Fruit fly (Drosophila melanogaster) whole organism, prepupa: ENCODE data around the gene wts.

Experiments
- Blimp-1 ChIP-seq: fragments of 200-800 bp; sonication (Bioruptor generic); optimal IDR thresholded peaks from 3 replicates; lab custom pipeline; 2017; ENCODE audit warnings: missing biosample characterization, missing genetic modification characterization, mild to moderate bottlenecking, moderate library complexity, missing genetic modification reagents
- CG10631 ChIP-seq: fragments of 200-800 bp; sonication (Bioruptor generic); optimal IDR thresholded peaks from 2 replicates; lab custom pipeline; 2016; ENCODE audit warnings: missing biosample characterization, missing genetic modification characterization
- CG10669 ChIP-seq: fragments of 200-800 bp; sonication (Bioruptor generic); optimal IDR thresholded peaks from 3 replicates; lab custom pipeline; 2018; ENCODE audit warnings: missing biosample characterization, mild to moderate bottlenecking, missing genetic modification characterization, moderate library complexity
- CG11762 ChIP-seq: fragments of 200-800 bp; sonication (Bioruptor generic); optimal IDR thresholded peaks from 3 replicates; lab custom pipeline; 2016; ENCODE audit warnings: missing biosample characterization, missing genetic modification characterization; ENCODE audit not compliant: insufficient read depth
- CG11902 ChIP-seq: fragments of 200-800 bp; sonication (Bioruptor generic); optimal IDR thresholded peaks from 3 replicates; lab custom pipeline; 2016; ENCODE audit warnings: missing biosample characterization, missing genetic modification characterization
- CG15336 ChIP-seq: fragments of 200-800 bp; sonication (Bioruptor generic); IDR thresholded peaks from 2 replicates; pipeline ENCODE4 v1.3.6; 2022; ENCODE audit warnings: missing biosample characterization, missing genetic modification characterization
- CG1621 ChIP-seq: fragments of 200-800 bp; sonication (Bioruptor generic); optimal IDR thresholded peaks from 3 replicates; lab custom pipeline; 2018; ENCODE audit warnings: missing biosample characterization, mild to moderate bottlenecking, missing genetic modification characterization
- CG16779 ChIP-seq: fragments of 200-800 bp; sonication (Bioruptor generic); optimal IDR thresholded peaks from 3 replicates; lab custom pipeline; 2017; ENCODE audit warnings: missing biosample characterization, mild to moderate bottlenecking, missing genetic modification characterization
- CG3032 ChIP-seq: fragments of 200-800 bp; optimal IDR thresholded peaks from 2 replicates; lab custom pipeline; 2019; ENCODE audit warnings: missing biosample characterization, mild to moderate bottlenecking, missing genetic modification characterization, moderate library complexity
- CG31627 ChIP-seq: fragments of 200-800 bp; sonication (Bioruptor generic); optimal IDR thresholded peaks from 3 replicates; lab custom pipeline; 2016; ENCODE audit warnings: missing biosample characterization, missing genetic modification characterization
- CG32006 ChIP-seq: fragments of 200-800 bp; sonication (Bioruptor generic); optimal IDR thresholded peaks from 3 replicates; lab custom pipeline; 2017; ENCODE audit warnings: missing biosample characterization, mild to moderate bottlenecking, missing genetic modification characterization
- CG34406 ChIP-seq: fragments of 200-800 bp; sonication (Bioruptor generic); optimal IDR thresholded peaks from 3 replicates; lab custom pipeline; 2016; ENCODE audit warnings: missing biosample characterization, missing genetic modification characterization
- CG3919 ChIP-seq: fragments of 200-800 bp; sonication (Bioruptor generic); optimal IDR thresholded peaks from 3 replicates; lab custom pipeline; 2016; ENCODE audit warnings: missing biosample characterization, missing genetic modification characterization
- CG6276 ChIP-seq: fragments of 200-800 bp; sonication (Bioruptor generic); optimal IDR thresholded peaks from 2 replicates; lab custom pipeline; 2017; ENCODE audit warnings: missing biosample characterization, mild to moderate bottlenecking, missing genetic modification characterization
- CG6792 ChIP-seq: fragments of 200-800 bp; sonication (Bioruptor generic); optimal IDR thresholded peaks from 3 replicates; lab custom pipeline; 2016; ENCODE audit warnings: missing biosample characterization, missing genetic modification characterization
- CG6808 ChIP-seq: fragments of 200-800 bp; sonication (Bioruptor generic); optimal IDR thresholded peaks from 3 replicates; lab custom pipeline; 2017; ENCODE audit warnings: missing biosample characterization, missing genetic modification characterization, mild to moderate bottlenecking, moderate library complexity, missing genetic modification reagents
- CG6854 ChIP-seq: fragments of 200-800 bp; sonication (Bioruptor generic); optimal IDR thresholded peaks from 2 replicates; lab custom pipeline; 2017; ENCODE audit warnings: missing biosample characterization, mild to moderate bottlenecking, missing genetic modification characterization
- CG8632 ChIP-seq: fragments of 200-800 bp; sonication (Bioruptor generic); optimal IDR thresholded peaks from 3 replicates; lab custom pipeline; 2016; ENCODE audit warnings: missing biosample characterization, missing genetic modification characterization
- CG9139 ChIP-seq: fragments of 200-800 bp; sonication (Bioruptor generic); optimal IDR thresholded peaks from 3 replicates; lab custom pipeline; 2017; ENCODE audit warnings: missing biosample characterization, mild to moderate bottlenecking, missing genetic modification characterization
- Eip78C ChIP-seq: fragments of 200-800 bp; sonication (Bioruptor generic); peaks from one replicate; lab custom pipeline; 2016; ENCODE audit warnings: missing biosample characterization, missing genetic modification characterization
- Eip93F ChIP-seq: fragments of 200-800 bp; sonication (Bioruptor generic); optimal IDR thresholded peaks from 2 replicates; lab custom pipeline; 2016; ENCODE audit warnings: missing biosample characterization, mild to moderate bottlenecking, missing genetic modification characterization
- Ets21C ChIP-seq: fragments of 200-800 bp; sonication (Bioruptor generic); optimal IDR thresholded peaks from 3 replicates; lab custom pipeline; 2016; ENCODE audit warnings: missing biosample characterization, missing genetic modification characterization
- Ets96B ChIP-seq: fragments of 200-800 bp; optimal IDR thresholded peaks from 2 replicates; lab custom pipeline; 2019; ENCODE audit warnings: missing biosample characterization, mild to moderate bottlenecking, missing genetic modification characterization, moderate library complexity
- Lpt ChIP-seq: fragments of 200-800 bp; sonication (Bioruptor generic); optimal IDR thresholded peaks from 3 replicates; lab custom pipeline; 2016; ENCODE audit warnings: missing biosample characterization, missing genetic modification characterization
- Met ChIP-seq: fragments of 200-800 bp; sonication (Bioruptor generic); optimal IDR thresholded peaks from 3 replicates; lab custom pipeline; 2016; ENCODE audit warnings: missing biosample characterization, missing genetic modification characterization
- Smox ChIP-seq: fragments of 200-800 bp; sonication (Bioruptor generic); optimal IDR thresholded peaks from 3 replicates; lab custom pipeline; 2016; ENCODE audit warnings: missing biosample characterization, missing genetic modification characterization
- Sox14 ChIP-seq: fragments of 200-800 bp; sonication (Bioruptor generic); optimal IDR thresholded peaks from 3 replicates; lab custom pipeline; 2016; ENCODE audit warnings: missing biosample characterization, missing genetic modification characterization
- Sox15 ChIP-seq: fragments of 200-800 bp; sonication (Bioruptor generic); optimal IDR thresholded peaks from 3 replicates; lab custom pipeline; 2016; ENCODE audit warnings: missing biosample characterization, missing genetic modification characterization
- achi ChIP-seq: fragments of 200-800 bp; sonication (Bioruptor generic); optimal IDR thresholded peaks from 3 replicates; lab custom pipeline; 2016; ENCODE audit warnings: missing biosample characterization, missing genetic modification characterization
- cyc ChIP-seq: fragments of 200-800 bp; sonication (Bioruptor generic); optimal IDR thresholded peaks from 3 replicates; lab custom pipeline; 2016; ENCODE audit warnings: missing biosample characterization, missing genetic modification characterization
- dac ChIP-seq: fragments of 200-800 bp; sonication (Bioruptor generic); optimal IDR thresholded peaks from 2 replicates; lab custom pipeline; 2017; ENCODE audit warnings: missing biosample characterization, mild to moderate bottlenecking, missing genetic modification characterization
- dsx ChIP-seq: fragments of 200-800 bp; optimal IDR thresholded peaks from 3 replicates; lab custom pipeline; 2019; ENCODE audit warnings: missing biosample characterization, mild to moderate bottlenecking, missing genetic modification characterization, moderate library complexity; ENCODE audit not compliant: poor library complexity, severe bottlenecking
- eg ChIP-seq: fragments of 200-800 bp; sonication (Bioruptor generic); IDR thresholded peaks from 3 replicates; pipeline ENCODE4 v1.3.6; 2022; ENCODE audit warnings: missing biosample characterization, missing genetic modification characterization
- esn ChIP-seq: fragments of 200-800 bp; sonication (Bioruptor generic); optimal IDR thresholded peaks from 2 replicates; lab custom pipeline; 2016; ENCODE audit warnings: missing biosample characterization, mild to moderate bottlenecking, missing genetic modification characterization, moderate library complexity
- fkh ChIP-seq: fragments of 200-800 bp; sonication (Bioruptor generic); optimal IDR thresholded peaks from 3 replicates; lab custom pipeline; 2017; ENCODE audit warnings: missing biosample characterization, mild to moderate bottlenecking, missing genetic modification characterization, moderate library complexity
- lz ChIP-seq: fragments of 200-800 bp; sonication (Bioruptor generic); optimal IDR thresholded peaks from 3 replicates; lab custom pipeline; 2016; ENCODE audit warnings: missing biosample characterization, missing genetic modification characterization
- net ChIP-seq: fragments of 200-800 bp; sonication (Bioruptor generic); optimal IDR thresholded peaks from 3 replicates; lab custom pipeline; 2016; ENCODE audit warnings: missing biosample characterization, missing genetic modification characterization
- pdm3 ChIP-seq: fragments of 200-800 bp; sonication (Bioruptor generic); optimal IDR thresholded peaks from 3 replicates; lab custom pipeline; 2016; ENCODE audit warnings: missing biosample characterization, missing genetic modification characterization
- salr ChIP-seq, 2 experiments: fragments of 200-800 bp; sonication (Bioruptor generic); optimal IDR thresholded peaks; 3 replicates each; lab custom pipeline; 2016 to 2018; ENCODE audit warnings: missing biosample characterization in 2 of 2, missing genetic modification characterization in 2 of 2, mild to moderate bottlenecking in 1 of 2
- spab ChIP-seq: fragments of 200-800 bp; sonication (Bioruptor generic); optimal IDR thresholded peaks from 2 replicates; lab custom pipeline; 2017; ENCODE audit warnings: missing biosample characterization, mild to moderate bottlenecking, missing genetic modification characterization, missing genetic modification reagents
- ss ChIP-seq, 2 experiments: fragments of 200-800 bp; sonication (Bioruptor generic); optimal IDR thresholded peaks; 2 replicates in 1 of 2; 3 replicates in 1 of 2; lab custom pipeline; 2017 to 2018; ENCODE audit warnings: mild to moderate bottlenecking in 2 of 2, missing biosample characterization in 2 of 2, missing genetic modification characterization in 2 of 2, moderate library complexity in 1 of 2
- svp ChIP-seq: fragments of 200-800 bp; sonication (Bioruptor generic); peaks from one replicate; lab custom pipeline; 2016; ENCODE audit warnings: missing biosample characterization, missing genetic modification characterization

The wts gene

DNA sequence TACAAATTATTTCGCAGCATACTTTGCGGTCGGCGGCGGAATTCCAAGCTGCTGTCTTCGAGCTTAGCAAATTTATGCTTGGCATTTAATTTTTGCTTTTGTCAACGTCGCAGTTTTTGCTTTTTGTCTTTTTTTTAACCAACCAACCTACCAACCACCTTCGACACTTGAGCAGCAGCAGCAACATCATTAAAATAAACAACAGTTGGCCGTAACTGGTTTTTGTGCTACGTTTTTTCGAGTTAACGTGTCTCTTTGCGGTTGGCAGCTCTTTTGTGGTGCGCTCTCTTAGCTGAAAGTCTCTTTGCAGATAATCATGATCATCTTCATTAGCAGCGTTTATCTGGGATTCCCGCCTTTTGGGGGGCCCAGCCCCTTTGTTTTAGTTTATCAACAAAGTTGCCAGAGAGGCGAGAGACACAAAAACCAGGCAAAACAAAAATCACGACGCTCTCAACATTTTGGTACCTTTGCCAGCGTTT lies 15.6 kb upstream of the wts start (continued):
- TF ChIP-seq Eip93F (GFP tag; lab: Kevin White, UChicago) (no peak), lz (GFP tag; lab: Kevin White, UChicago) (no peak), CG3032 (tag; lab: Kevin White, UChicago) (no peak), net (GFP tag; lab: Kevin White, UChicago) (peak; percentile 42), Ets21C (GFP tag; lab: Kevin White, UChicago) (no peak), fkh (GFP tag; lab: Kevin White, UChicago) (no peak), Lpt (GFP tag; lab: Kevin White, UChicago) (peak; percentile 8), ss (GFP tag; optimal IDR thresholded peaks at IDR 0.05; lab: Kevin White, UChicago) (peak; percentile 78 to 84), Eip78C (GFP tag; lab: Kevin White, UChicago) (peak; percentile 68), achi (GFP tag; lab: Kevin White, UChicago) (peak; percentile 5), CG6808 (GFP tag; lab: Kevin White, UChicago) (peak; percentile 68), dsx (GFP tag; lab: Kevin White, UChicago) (peak; percentile 97), cyc (no peak), Sox14 (GFP tag; lab: Kevin White, UChicago) (no peak), CG34406 (GFP tag; lab: Kevin White, UChicago) (no peak), CG6792 (GFP tag; lab: Kevin White, UChicago) (no peak)

DNA sequence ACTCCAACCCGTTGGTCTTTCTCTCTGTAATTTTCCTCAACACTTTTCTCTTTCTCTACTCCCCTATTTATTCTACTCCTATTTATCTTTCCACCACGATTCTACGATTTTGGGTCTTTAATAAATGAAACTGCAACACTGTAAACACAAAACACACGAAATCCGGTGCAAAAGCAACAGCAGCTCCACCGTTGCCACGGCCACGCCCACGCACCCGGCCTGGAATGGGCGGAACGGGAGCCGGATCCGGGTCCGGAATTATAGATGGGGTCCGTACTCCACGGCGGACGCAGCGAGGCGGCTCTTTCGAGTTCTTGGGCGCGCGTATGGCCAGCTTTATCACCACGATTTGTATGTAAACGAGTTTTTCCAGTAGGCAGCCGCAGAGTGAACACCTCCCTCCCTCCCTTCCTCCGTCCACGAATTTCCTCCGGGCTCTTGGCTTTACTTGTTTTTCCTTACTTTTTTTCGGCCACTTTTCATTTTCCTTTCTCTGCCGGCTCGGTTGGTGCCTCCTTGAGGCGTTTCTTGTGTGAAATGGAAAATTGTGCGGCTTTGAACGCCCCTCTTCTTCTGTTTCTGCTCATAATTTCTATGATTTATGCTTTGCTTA lies 14.4 kb upstream of the wts start:
- TF ChIP-seq fkh (GFP tag; lab: Kevin White, UChicago) = peak; percentile 62
- no peak for TF ChIP-seq net (GFP tag; lab: Kevin White, UChicago)
- no peak for TF ChIP-seq Ets21C (GFP tag; lab: Kevin White, UChicago)
- no peak for TF ChIP-seq spab
- no peak for TF ChIP-seq CG8632 (GFP tag; lab: Kevin White, UChicago)
- TF ChIP-seq salr (GFP tag; optimal IDR thresholded peaks at IDR 0.05; lab: Kevin White, UChicago) = peak in 1 of 2 experiments; percentile 63
- no peak for TF ChIP-seq CG9139 (GFP tag; lab: Kevin White, UChicago)
- TF ChIP-seq CG1621 (tag; lab: Kevin White, UChicago) = peak; percentile 75
- TF ChIP-seq, all 60 proteins: peak for 3

DNA sequence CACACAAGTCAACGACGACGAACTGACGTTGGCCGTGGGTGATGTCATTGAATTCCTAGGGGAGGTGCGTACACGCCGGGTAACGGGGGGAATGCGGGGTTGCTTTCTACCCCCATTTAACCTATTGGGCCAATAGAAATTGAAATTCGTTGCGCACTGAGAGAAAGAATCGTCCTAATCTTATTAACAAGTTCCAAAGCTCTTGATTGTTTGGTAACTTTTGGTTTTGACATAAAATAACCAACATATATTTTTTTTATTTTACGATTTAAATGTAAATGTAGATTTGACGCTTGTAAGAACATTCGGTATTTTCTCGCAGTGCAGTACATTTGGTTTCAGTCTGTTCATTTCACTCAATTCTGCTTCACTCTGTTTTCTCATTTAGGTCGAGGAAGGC lies 10.8 kb upstream of the wts start:
- TF ChIP-seq Ets96B (peak; percentile 24), fkh (GFP tag; lab: Kevin White, UChicago) (peak; percentile 21), achi (GFP tag; lab: Kevin White, UChicago) (peak; percentile 33), pdm3 (peak; percentile 50), salr (GFP tag; optimal IDR thresholded peaks at IDR 0.05; lab: Kevin White, UChicago) (no peak), CG11902 (GFP tag; lab: Kevin White, UChicago) (no peak), CG6276 (GFP tag; lab: Kevin White, UChicago) (no peak), lz (GFP tag; lab: Kevin White, UChicago) (peak; percentile 50), net (GFP tag; lab: Kevin White, UChicago) (peak; percentile 45), cyc (peak; percentile 41), Met (GFP tag; lab: Kevin White, UChicago) (peak; percentile 56), CG6792 (GFP tag; lab: Kevin White, UChicago) (peak; percentile 50), CG16779 (tag; lab: Kevin White, UChicago) (no peak), Sox14 (GFP tag; lab: Kevin White, UChicago) (peak; percentile 42), CG31627 (GFP tag; lab: Kevin White, UChicago) (peak; percentile 58), dsx (GFP tag; lab: Kevin White, UChicago) (peak; percentile 24), CG9139 (GFP tag; lab: Kevin White, UChicago) (no peak), Blimp-1 (GFP tag; lab: Kevin White, UChicago) (no peak), ss (GFP tag; optimal IDR thresholded peaks at IDR 0.05; lab: Kevin White, UChicago) (peak in 1 of 2 experiments; percentile 20), dac (GFP tag; lab: Kevin White, UChicago) (no peak), svp (peak; percentile 73), esn (GFP tag; lab: Kevin White, UChicago) (peak; percentile 66), CG15336 (peak; percentile 54), Sox15 (GFP tag; lab: Kevin White, UChicago) (peak; percentile 2), eg (GFP tag; lab: Robert Waterston, UW) (0 out of 3 replicates have a peak, but pooled peaks have one; percentile 31), CG8632 (GFP tag; lab: Kevin White, UChicago) (peak; percentile 28), CG6854 (GFP tag; lab: Kevin White, UChicago) (no peak), Smox (GFP tag; lab: Kevin White, UChicago) (peak; percentile 38), CG3032 (tag; lab: Kevin White, UChicago) (peak; percentile 28), CG1621 (tag; lab: Kevin White, UChicago) (no peak), CG3919 (GFP tag; lab: Kevin White, UChicago) (peak; percentile 41), CG10669 (GFP tag; lab: Kevin White, UChicago) (peak; percentile 5), CG10631 (GFP tag; lab: Kevin White, UChicago) (peak; percentile 38), CG32006 (GFP tag; lab: Kevin White, UChicago) (peak; percentile 59), CG11762 (GFP tag; lab: Kevin White, UChicago) (peak; percentile 1)
